Worm (Caenorhabditis elegans): Measurements from ENCODE around the gene citk-2.
A peak's percentile ranks its signal among the peaks of the same experiment; 100 is the strongest.

citk-2 gene

DNA sequence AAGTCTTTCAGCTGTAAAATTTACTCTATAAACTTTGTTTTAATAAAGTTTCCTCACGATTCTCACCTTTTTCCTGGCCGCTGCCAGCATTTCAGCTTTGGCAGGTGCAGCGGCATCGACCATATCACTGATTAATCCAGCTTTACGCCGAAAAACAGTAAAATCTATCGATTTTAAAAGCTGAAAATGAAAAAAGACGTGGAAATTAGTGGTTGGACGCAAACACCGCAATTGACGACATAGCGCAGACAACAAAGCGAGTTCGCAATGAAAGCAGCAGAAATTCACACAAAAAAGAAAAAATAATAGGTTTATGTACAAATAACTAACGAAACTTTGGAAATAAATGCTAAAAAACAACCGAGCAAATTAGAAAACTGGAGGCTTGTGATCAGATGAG is 40.6 kb downstream of the citk-2 start, which contains the start of gene golg-2:
TSS of gene golg-2 (minus strand) at position 180 of the 400 bp plus-strand sequence.
- TF ChIP-seq elt-2 (tag; optimal IDR thresholded peaks at IDR 0.05) (peak; percentile 45), mec-3 (tag; optimal IDR thresholded peaks at IDR 0.05; ENCODE audit: borderline replicate concordance) (no peak)

DNA sequence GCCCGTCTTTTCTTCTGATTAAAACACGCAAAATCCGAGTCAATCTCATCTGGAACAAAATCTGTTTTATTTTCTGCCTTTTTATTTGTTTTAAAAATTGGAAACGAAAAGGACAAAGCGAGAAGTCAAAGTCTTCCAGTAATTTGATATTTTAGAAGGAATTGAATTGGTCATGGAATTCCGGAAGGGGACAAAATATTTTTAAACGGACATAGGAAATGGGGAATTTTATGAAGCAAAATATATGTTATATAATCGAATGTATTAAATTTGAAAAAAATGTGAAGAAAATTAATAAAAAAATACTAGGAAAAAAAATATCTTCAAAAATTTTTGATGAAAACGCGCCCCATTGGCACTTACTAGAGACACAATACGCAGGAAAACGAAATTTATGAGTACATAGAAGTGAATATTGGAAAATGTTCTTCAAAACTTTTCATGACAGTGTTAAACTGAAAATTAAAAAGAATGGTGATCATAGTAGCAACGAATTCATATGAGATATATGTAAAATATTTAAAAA is 41.4 kb downstream of the citk-2 start, which contains the start of gene F33G12.7:
TSS of gene F33G12.7 (minus strand) at position 51 of the 526 bp plus-strand sequence.
- TF ChIP-seq elt-2 (tag; optimal IDR thresholded peaks at IDR 0.05) (peak; percentile 62), unc-86 (tag; optimal IDR thresholded peaks at IDR 0.05) (no peak), ahr-1 (tag; optimal IDR thresholded peaks at IDR 0.05) (no peak)

DNA sequence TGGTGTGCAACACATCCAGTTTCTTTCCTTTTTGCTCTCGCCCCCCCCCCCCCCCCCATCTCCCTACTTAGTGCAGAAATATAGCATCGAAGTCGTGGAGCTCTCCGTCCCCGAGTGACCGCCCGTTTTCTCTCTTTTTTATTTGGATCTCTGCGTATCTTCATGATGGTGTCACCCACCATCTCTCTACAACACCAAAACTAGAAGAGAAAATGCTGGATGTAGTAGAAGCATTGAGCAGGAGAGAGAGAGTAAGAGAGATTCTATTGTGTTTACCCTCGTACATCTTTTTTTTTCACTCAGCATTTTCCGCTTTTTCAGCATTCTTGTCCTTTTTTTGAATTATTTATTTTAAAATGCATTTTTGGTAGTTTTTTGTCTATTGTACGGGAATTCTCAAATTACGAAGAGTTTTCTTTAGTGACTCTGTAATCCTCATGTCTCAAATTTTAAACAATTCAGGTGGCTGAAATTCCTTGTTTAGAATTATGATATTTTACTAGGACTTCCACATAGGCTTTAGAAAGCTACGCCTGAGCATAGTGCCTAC is 43.1 kb downstream of the citk-2 start:
- no peak for TF ChIP-seq Y22D7AL.16 (tag; optimal IDR thresholded peaks at IDR 0.05)
- TF ChIP-seq ceh-34 (tag; optimal IDR thresholded peaks at IDR 0.05): no peak
- no peak for TF ChIP-seq tbx-7 (tag; optimal IDR thresholded peaks at IDR 0.05)
- no peak for TF ChIP-seq ceh-6 (GFP tag; optimal IDR thresholded peaks at IDR 0.05)
- no peak for TF ChIP-seq C08G9.2 (tag; optimal IDR thresholded peaks at IDR 0.05)
- TF ChIP-seq hlh-30 (tag; optimal IDR thresholded peaks at IDR 0.05; ENCODE audit: insufficient read depth): no peak
- TF ChIP-seq nfya-1 (tag; optimal IDR thresholded peaks at IDR 0.05): no peak
- no peak for TF ChIP-seq mec-3 (tag; optimal IDR thresholded peaks at IDR 0.05; ENCODE audit: borderline replicate concordance)
- TF ChIP-seq T23F11.4 (GFP tag; optimal IDR thresholded peaks at IDR 0.05): no peak
- no peak for TF ChIP-seq ceh-31 (tag; optimal IDR thresholded peaks at IDR 0.05)
- TF ChIP-seq ceh-19 (GFP tag; optimal IDR thresholded peaks at IDR 0.05): no peak
- TF ChIP-seq ets-4 (tag; optimal IDR thresholded peaks at IDR 0.05): no peak
- TF ChIP-seq ceh-14 (tag; optimal IDR thresholded peaks at IDR 0.05): no peak
- no peak for TF ChIP-seq ceh-18 (tag; optimal IDR thresholded peaks at IDR 0.05)
- TF ChIP-seq K02D7.2 (tag; optimal IDR thresholded peaks at IDR 0.05): no peak
- no peak for TF ChIP-seq ceh-2 (tag; optimal IDR thresholded peaks at IDR 0.05)
- TF ChIP-seq ceh-9 (tag; optimal IDR thresholded peaks at IDR 0.05): no peak

DNA sequence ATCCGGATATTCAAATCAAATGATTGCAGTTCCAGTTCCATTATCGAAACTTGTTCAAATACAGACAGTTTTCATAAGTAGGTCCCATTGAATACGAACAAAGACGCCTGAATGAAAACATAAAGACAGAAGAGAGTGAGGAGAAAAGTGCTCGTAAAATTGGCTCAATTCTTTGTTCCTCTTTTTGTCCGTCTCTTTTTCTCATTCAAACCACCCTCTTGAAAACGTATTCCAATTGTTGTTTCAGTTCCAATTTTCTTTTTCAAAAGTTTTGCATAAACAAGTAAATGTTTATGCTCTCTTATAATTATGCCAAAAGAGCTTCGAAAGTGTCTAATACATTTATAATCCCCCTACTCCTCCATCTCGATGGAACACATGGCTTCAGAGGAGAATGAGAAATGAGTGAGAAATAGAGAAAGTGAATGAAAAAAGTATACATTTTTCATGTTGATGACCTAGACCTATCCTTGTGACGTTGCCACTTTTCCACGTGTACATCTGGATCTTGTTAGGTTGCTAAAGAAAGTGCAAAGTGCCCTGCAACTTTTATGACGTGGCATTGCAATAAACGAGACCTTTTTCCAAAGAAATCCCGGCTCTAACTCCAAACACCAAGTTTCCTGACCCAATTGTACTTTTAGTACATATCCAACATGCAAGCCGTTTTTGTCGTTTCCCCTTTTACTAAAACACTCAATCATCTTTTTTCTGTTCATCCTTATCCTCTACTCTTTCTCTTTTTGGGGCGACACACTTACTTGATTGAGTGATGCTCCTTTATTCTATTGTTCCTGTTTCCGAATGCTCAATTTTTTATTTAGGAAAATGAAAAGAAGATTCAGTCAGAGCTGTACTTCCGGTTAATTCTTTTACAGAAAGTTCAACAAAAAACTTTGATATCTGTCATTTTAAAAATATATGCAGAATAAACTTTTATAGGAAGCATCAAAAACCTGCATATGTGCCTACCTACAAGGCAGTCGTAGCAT is 47.2 kb downstream of the citk-2 start:
- TF ChIP-seq unc-42 (tag; optimal IDR thresholded peaks at IDR 0.05) (peak; percentile 22), sdc-2 (tag; optimal IDR thresholded peaks at IDR 0.05) (no peak), ref-2 (tag; optimal IDR thresholded peaks at IDR 0.05) (no peak), eyg-1 (tag; optimal IDR thresholded peaks at IDR 0.05) (no peak), pax-1 (tag; optimal IDR thresholded peaks at IDR 0.05) (no peak), odd-2 (tag; optimal IDR thresholded peaks at IDR 0.05) (no peak), ceh-48 (tag; optimal IDR thresholded peaks at IDR 0.05) (no peak), unc-86 (tag; optimal IDR thresholded peaks at IDR 0.05) (no peak)

DNA sequence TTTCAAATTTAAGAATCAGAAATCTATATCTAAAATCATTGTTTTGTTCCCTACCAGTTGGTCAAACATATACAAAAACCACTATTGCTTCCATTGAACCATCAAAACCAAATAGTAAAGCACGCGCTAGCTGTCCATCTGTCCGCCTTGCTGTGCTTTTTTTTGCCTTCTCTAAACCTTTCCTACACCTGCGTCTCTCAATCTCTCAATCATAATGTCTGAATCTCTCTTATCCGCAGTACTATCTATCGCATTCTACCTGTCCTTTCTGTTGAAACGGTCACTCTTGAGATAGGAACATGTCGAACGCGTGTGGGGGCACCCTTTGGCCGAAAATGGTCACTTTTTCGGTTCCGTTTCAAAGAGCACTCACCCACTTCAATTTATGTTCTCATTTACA is 48.0 kb downstream of the citk-2 start:
- TF ChIP-seq fkh-6 (tag; optimal IDR thresholded peaks at IDR 0.05) (no peak), elt-2 (tag; optimal IDR thresholded peaks at IDR 0.05) (peak; percentile 74), nfya-1 (tag; optimal IDR thresholded peaks at IDR 0.05) (peak; percentile 24)

DNA sequence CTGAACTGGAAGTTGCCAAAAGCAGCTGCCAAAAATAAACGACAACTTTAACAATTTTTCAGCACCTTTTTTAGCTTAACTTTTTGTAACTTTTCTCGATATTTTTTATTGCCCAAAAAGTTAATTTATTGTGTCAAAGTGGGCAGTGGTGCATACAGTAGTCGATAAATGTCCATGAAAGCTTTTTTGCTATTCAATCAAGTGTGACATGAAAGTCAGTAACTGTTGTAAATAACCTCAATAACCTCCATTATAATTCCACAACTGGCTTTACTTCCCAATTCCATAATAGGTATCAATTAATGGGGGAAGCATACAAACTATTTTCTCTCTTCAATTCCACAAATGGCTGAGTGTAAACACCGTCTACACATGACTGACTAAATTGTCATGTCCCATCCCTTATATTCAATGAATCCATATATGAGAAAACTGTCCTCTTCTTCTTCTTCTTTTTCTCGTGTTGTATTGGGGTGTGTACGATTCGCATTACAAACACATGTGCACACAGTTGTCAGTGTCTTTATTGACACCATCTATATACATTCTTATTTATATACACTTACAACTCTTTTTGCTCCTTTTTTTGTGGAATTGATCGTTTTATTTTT is 49.0 kb downstream of the citk-2 start:
- TF ChIP-seq unc-55 (GFP tag; optimal IDR thresholded peaks at IDR 0.05) (no peak), ceh-31 (tag; optimal IDR thresholded peaks at IDR 0.05) (peak; percentile 18)
